Worm (Caenorhabditis elegans) whole organism, L4 larva: ENCODE data around the gene srd-49.

ENCODE experiments used
- D1046.2 ChIP-seq: fragments of 200-800 bp; sonication (Bioruptor generic); IDR thresholded peaks from 2 replicates; pipeline ENCODE4 v1.3.6; 2022; ENCODE audit warnings: missing genetic modification characterization, missing compliant biosample characterization
- F37D6.2 ChIP-seq: sonication (generic microtip); optimal IDR thresholded peaks from 2 replicates; lab custom pipeline; 2016; ENCODE audit warnings: mild to moderate bottlenecking, missing genetic modification characterization, missing compliant biosample characterization
- F44E2.7 ChIP-seq: fragments of 200-800 bp; sonication (Bioruptor generic); IDR thresholded peaks from 2 replicates; pipeline ENCODE4 v2.1.2; 2022; ENCODE audit warnings: missing genetic modification characterization, missing compliant biosample characterization
- F49E8.2 ChIP-seq: sonication (generic microtip); optimal IDR thresholded peaks from 2 replicates; lab custom pipeline; 2016; ENCODE audit warnings: missing compliant biosample characterization, mild to moderate bottlenecking, missing genetic modification characterization, borderline replicate concordance
- T26A8.4 ChIP-seq: fragments of 200-800 bp; sonication (Bioruptor generic); IDR thresholded peaks from 2 replicates; pipeline ENCODE4 v1.3.6; 2022; ENCODE audit warnings: missing genetic modification characterization, missing compliant biosample characterization
- Y105C5A.15 ChIP-seq: fragments of 200-800 bp; sonication (Bioruptor generic); IDR thresholded peaks from 2 replicates; pipeline ENCODE4 v1.3.6; 2022; ENCODE audit warnings: missing genetic modification characterization, missing compliant biosample characterization
- aly-2 ChIP-seq: sonication (generic microtip); optimal IDR thresholded peaks from 2 replicates; lab custom pipeline; 2018; ENCODE audit warnings: missing biosample characterization, missing genetic modification characterization
- arid-1 ChIP-seq: fragments of 200-800 bp; sonication (Bioruptor generic); conservative IDR thresholded peaks from 2 replicates; pipeline ENCODE4 v1.3.6; 2022; ENCODE audit warnings: missing genetic modification reagents, missing genetic modification characterization, missing compliant biosample characterization
- attf-4 ChIP-seq: sonication (generic microtip); optimal IDR thresholded peaks from 3 replicates; lab custom pipeline; 2017; ENCODE audit warnings: missing biosample characterization, missing genetic modification characterization
- ceh-32 ChIP-seq: sonication (generic microtip); optimal IDR thresholded peaks from 2 replicates; lab custom pipeline; 2016; ENCODE audit warnings: mild to moderate bottlenecking, missing genetic modification characterization, missing compliant biosample characterization; ENCODE audit not compliant: poor library complexity
- ceh-82 ChIP-seq: sonication (generic microtip); optimal IDR thresholded peaks from 2 replicates; lab custom pipeline; 2017; ENCODE audit warnings: missing biosample characterization, missing genetic modification characterization
- cey-2 ChIP-seq: sonication (generic microtip); optimal IDR thresholded peaks from 3 replicates; lab custom pipeline; 2017; ENCODE audit warnings: missing genetic modification characterization, mild to moderate bottlenecking, missing compliant biosample characterization, antibody characterized with exemption, borderline replicate concordance; ENCODE audit not compliant: insufficient read depth
- ctbp-1 ChIP-seq: fragments of 200-800 bp; sonication (Bioruptor generic); IDR thresholded peaks from 2 replicates; pipeline ENCODE4 v1.3.6; 2022; ENCODE audit warnings: missing genetic modification reagents, missing genetic modification characterization, missing compliant biosample characterization
- daf-19 ChIP-seq: fragments of 200-800 bp; sonication (Bioruptor generic); conservative IDR thresholded peaks from 2 replicates; pipeline ENCODE4 v1.3.6; 2022; ENCODE audit warnings: missing genetic modification characterization, missing compliant biosample characterization
- dpl-1 ChIP-seq: fragments of 150-350 bp; optimal IDR thresholded peaks from 2 replicates; lab custom pipeline; 2014; ENCODE audit warnings: missing biosample characterization, missing genetic modification reagents, missing genetic modification characterization
- duxl-1 ChIP-seq: sonication (generic microtip); optimal IDR thresholded peaks from 2 replicates; lab custom pipeline; 2016; ENCODE audit warnings: mild to moderate bottlenecking, missing genetic modification characterization, moderate library complexity, missing compliant biosample characterization; ENCODE audit not compliant: poor library complexity
- dve-1 ChIP-seq: sonication (generic microtip); optimal IDR thresholded peaks from 2 replicates; lab custom pipeline; 2017; ENCODE audit warnings: antibody characterized with exemption, mild to moderate bottlenecking, missing genetic modification characterization, missing compliant biosample characterization; ENCODE audit not compliant: insufficient read depth
- hlh-11 ChIP-seq: fragments of 200-800 bp; sonication (Bioruptor generic); optimal IDR thresholded peaks from 2 replicates; lab custom pipeline; 2018; ENCODE audit warnings: mild to moderate bottlenecking, missing genetic modification characterization, missing compliant biosample characterization
- hmg-1.1 ChIP-seq: fragments of 200-800 bp; sonication (Bioruptor generic); IDR thresholded peaks from 2 replicates; pipeline ENCODE4 v1.3.6; 2022; ENCODE audit warnings: missing genetic modification reagents, missing genetic modification characterization, missing compliant biosample characterization
- lin-15B ChIP-seq: fragments of 150-350 bp; sonication (generic microtip); optimal IDR thresholded peaks from 3 replicates; lab custom pipeline; 2014; ENCODE audit warnings: missing biosample characterization, missing genetic modification characterization
- lin-39 ChIP-seq: fragments of 150-350 bp; optimal IDR thresholded peaks from 2 replicates; lab custom pipeline; 2014; ENCODE audit warnings: missing biosample characterization, missing genetic modification reagents, missing genetic modification characterization
- mep-1 ChIP-seq: fragments of 150-350 bp; sonication (generic microtip); optimal IDR thresholded peaks from 3 replicates; lab custom pipeline; 2014; ENCODE audit warnings: missing biosample characterization, missing genetic modification characterization
- mes-2 ChIP-seq: sonication (generic microtip); optimal IDR thresholded peaks from 2 replicates; lab custom pipeline; 2016; ENCODE audit warnings: missing genotype, mild to moderate bottlenecking, missing genetic modification characterization, missing compliant biosample characterization; ENCODE audit not compliant: poor library complexity, severe bottlenecking
- nhr-11 ChIP-seq: fragments of 150-350 bp; optimal IDR thresholded peaks from 2 replicates; lab custom pipeline; 2014; ENCODE audit warnings: missing biosample characterization, missing genetic modification characterization
- nhr-28 ChIP-seq: fragments of 150-350 bp; optimal IDR thresholded peaks from 2 replicates; lab custom pipeline; 2014; ENCODE audit warnings: missing biosample characterization, missing genetic modification characterization
- pqm-1 ChIP-seq: sonication (generic microtip); optimal IDR thresholded peaks from 2 replicates; lab custom pipeline; 2017; ENCODE audit warnings: missing biosample characterization, missing genetic modification characterization
- skn-1 ChIP-seq: fragments of 150-350 bp; optimal IDR thresholded peaks from 2 replicates; lab custom pipeline; 2014; ENCODE audit warnings: missing biosample characterization, missing genetic modification characterization
- snpc-4 ChIP-seq: fragments of 150-350 bp; optimal IDR thresholded peaks from 2 replicates; lab custom pipeline; 2014; ENCODE audit warnings: missing biosample characterization, missing genetic modification characterization
- spr-1 ChIP-seq: sonication (generic microtip); optimal IDR thresholded peaks from 2 replicates; lab custom pipeline; 2016; ENCODE audit warnings: mild to moderate bottlenecking, missing genetic modification characterization, missing compliant biosample characterization
- tra-1 ChIP-seq: fragments of 200-800 bp; sonication (Bioruptor generic); IDR thresholded peaks from 2 replicates; pipeline ENCODE4 v1.3.6; 2022; ENCODE audit warnings: missing genetic modification reagents, missing genetic modification characterization, missing compliant biosample characterization
- unc-130 ChIP-seq: sonication (generic microtip); optimal IDR thresholded peaks from 2 replicates; lab custom pipeline; 2016; ENCODE audit warnings: missing genetic modification reagents, missing genetic modification characterization, missing compliant biosample characterization
- unc-62 ChIP-seq, 3 experiments: fragments of 150-350 bp in 1 of 3; sonication (generic microtip); optimal IDR thresholded peaks in 2 of 3; peaks in 1 of 3; 1 replicate in 1 of 3; 2 replicates in 2 of 3; lab custom pipeline; 2014 to 2017; ENCODE audit warnings: missing biosample characterization in 3 of 3, missing genetic modification characterization in 3 of 3, missing genetic modification reagents in 3 of 3, missing genotype in 1 of 3

srd-49 gene

DNA sequence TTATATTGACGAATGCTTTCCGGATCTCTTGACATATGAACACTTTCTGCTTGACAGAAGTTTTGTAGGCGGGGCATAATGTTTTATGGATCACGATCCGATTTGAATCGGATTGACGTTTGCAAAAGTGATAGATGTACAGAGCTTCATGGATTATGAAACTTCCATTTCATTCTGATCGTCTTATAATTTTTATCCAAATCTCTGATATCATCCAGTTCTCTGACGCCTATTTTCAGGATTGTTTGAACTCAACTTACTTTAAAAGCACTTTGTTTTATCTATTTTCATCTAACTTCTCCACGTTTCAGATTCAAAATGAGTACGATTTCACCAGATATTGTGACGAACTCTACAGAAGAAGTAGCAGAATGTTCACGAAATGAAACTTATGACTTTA lies 27.7 kb upstream of the srd-49 start, which contains the start of gene npr-39:
Gene npr-39 (plus strand): TSS at position 301 of the 400 bp plus-strand sequence.
- TF ChIP-seq unc-130 (GFP tag; lab: Kevin White, UChicago) (no peak), nhr-28 (tag; lab: Kevin White, UChicago) (no peak), ceh-32 (tag; lab: Kevin White, UChicago) (no peak), F44E2.7 (GFP tag; lab: Robert Waterston, UW) (no peak)

DNA sequence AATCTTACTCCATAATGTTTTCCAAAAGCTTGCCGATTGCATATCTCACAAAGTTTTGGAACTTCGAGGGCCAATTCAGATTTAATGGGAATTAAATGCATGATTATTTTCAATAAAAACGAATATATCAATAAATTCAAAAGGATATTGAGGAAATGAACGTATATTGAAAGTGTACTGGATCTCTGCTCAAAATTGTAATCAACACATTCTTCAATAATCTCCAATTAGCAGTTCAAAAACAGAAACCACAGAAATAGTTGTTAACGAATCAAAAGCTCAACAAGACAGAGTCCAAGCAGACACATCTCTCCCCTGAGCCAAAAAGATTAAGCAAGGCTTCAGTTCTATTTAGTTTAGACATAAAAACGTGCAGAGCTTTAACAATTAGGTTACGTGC lies 23.9 kb upstream of the srd-49 start, which contains the start of gene nhr-192:
Gene nhr-192 (minus strand): TSS at position 101 of the 400 bp plus-strand sequence.
- TF ChIP-seq D1046.2: no peak
- peak in 1 of 2 experiments; percentile 58 for TF ChIP-seq unc-62 (GFP tag; optimal IDR thresholded peaks at IDR 0.05 in 1 of 2; lab: Kevin White, UChicago)
- no peak for TF ChIP-seq unc-62 (tag; optimal IDR thresholded peaks at IDR 0.05; lab: Kevin White, UChicago)
- TF ChIP-seq, all 104 proteins: peak for 1

DNA sequence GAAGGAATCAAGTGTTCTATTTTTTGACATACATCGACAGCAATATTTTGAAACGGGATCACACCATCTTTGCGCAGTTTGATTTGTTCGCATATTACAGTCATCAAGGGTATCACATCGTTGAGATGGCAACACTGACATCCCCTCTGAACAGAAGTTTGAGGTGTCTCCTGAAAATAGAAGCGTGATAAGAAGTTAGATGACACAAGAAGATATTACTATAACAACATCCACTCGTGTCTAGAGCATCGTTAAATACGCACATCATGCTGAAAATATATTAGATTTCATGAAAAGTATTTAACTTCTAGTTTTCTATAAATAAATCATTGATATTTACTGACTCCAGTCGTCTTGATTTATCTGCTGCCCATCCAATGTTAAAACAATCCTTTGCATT lies 21.8 kb upstream of the srd-49 start:
- no peak for TF ChIP-seq F37D6.2 (tag; lab: Kevin White, UChicago)
- TF ChIP-seq Y105C5A.15 (GFP tag; lab: Robert Waterston, UW): no peak
- TF ChIP-seq unc-62 (GFP tag; optimal IDR thresholded peaks at IDR 0.05 in 1 of 2; lab: Kevin White, UChicago): peak in 1 of 2 experiments; percentile 91
- TF ChIP-seq unc-62 (tag; optimal IDR thresholded peaks at IDR 0.05; lab: Kevin White, UChicago): no peak
- TF ChIP-seq tra-1 (GFP tag; lab: Robert Waterston, UW): no peak

DNA sequence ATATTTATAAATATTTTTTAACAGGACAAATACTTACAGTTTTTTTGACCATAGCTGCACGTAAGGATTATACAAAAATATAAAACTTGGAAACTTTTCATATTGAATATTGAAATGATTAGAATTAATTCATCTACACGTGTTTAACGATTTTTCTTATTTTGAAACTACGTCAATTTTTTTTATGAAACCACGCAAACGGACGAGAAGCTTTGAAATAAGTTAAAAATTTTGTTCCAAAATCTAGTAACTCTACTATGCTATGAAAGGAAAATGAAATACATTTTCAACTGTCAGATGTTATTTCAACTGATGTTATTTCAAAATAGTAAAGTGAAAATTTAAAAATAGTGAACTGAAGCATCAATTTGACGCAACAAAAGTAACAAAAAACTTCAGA lies 20.7 kb upstream of the srd-49 start, which contains the start of gene F57A8.6:
Gene F57A8.6 (minus strand): TSS at position 101 of the 400 bp plus-strand sequence.
- TF ChIP-seq nhr-28 (tag; lab: Kevin White, UChicago) (no peak), ctbp-1 (GFP tag; lab: Robert Waterston, UW) (no peak), dpl-1 (GFP tag; lab: Kevin White, UChicago) (no peak), T26A8.4 (no peak)
- TF ChIP-seq, all 104 proteins: peak for 0

DNA sequence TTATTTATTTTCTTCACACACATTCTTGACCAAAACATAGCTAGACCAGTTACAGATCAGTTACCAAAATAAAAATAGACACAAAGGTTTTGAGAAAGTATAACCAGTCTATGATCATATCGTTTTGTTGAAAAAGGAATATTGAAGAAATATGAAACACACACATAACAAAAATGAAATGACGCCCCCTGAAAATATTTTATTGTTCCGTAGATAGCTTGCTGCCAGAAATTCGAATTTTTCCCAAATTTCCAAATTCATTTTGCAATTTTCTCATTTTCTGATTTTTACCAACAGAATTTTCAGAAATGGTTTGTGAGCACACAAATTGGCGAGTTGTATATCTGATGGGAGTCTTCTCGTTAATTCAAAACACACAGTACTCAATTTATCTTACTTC lies 19.0 kb upstream of the srd-49 start, which contains the start of gene F57A8.7:
Gene F57A8.7 (plus strand): TSS at position 301 of the 400 bp plus-strand sequence.
- TF ChIP-seq daf-19 (GFP tag; lab: Robert Waterston, UW) (no peak), attf-4 (tag; lab: Kevin White, UChicago) (no peak), skn-1 (tag; lab: Kevin White, UChicago) (no peak), unc-130 (GFP tag; lab: Kevin White, UChicago) (no peak), hmg-1.1 (GFP tag; lab: Robert Waterston, UW) (no peak), ceh-82 (tag; lab: Kevin White, UChicago) (no peak), hlh-11 (no peak), mes-2 (tag; lab: Kevin White, UChicago) (no peak), lin-39 (tag; lab: Kevin White, UChicago) (no peak), duxl-1 (no peak), arid-1 (GFP tag; lab: Robert Waterston, UW) (no peak), cey-2 (tag; lab: Kevin White, UChicago) (no peak), aly-2 (no peak), pqm-1 (tag; lab: Kevin White, UChicago) (no peak), nhr-11 (tag; lab: Kevin White, UChicago) (no peak), F49E8.2 (no peak)

DNA sequence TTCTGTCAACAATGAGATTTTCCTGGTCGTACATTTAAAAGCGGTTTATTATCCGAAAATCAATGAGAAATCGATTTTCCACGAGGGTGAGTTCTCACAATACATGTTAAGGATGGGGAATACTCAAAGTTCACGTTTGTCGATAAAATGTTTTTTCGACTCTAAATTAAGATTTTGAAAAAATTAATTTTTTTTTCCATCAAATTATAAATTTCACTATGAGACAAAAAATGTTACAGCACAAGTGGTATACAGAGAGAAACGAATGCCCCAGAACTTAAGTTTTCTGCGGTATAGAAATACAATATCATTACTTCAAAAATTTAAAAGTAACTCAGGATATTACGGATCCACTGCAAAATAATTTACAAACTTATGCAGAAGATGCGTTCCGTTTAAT lies 16.2 kb upstream of the srd-49 start, which contains the start of gene R04B5.1:
Gene R04B5.1 (minus strand): TSS at position 101 of the 400 bp plus-strand sequence.
- no peak for TF ChIP-seq daf-19 (GFP tag; lab: Robert Waterston, UW)
- no peak for TF ChIP-seq snpc-4 (tag; lab: Kevin White, UChicago)
- TF ChIP-seq lin-15B: no peak
- no peak for TF ChIP-seq spr-1 (tag; lab: Kevin White, UChicago)
- TF ChIP-seq mep-1 (tag; lab: Kevin White, UChicago): no peak
- TF ChIP-seq tra-1 (GFP tag; lab: Robert Waterston, UW): no peak
- TF ChIP-seq dve-1 (tag; lab: Kevin White, UChicago): no peak
- no peak for TF ChIP-seq mes-2 (tag; lab: Kevin White, UChicago)
